Fruit fly (Drosophila melanogaster) whole organism, embryonic: Measurements from ENCODE around the gene Etl1.
A peak's percentile ranks its signal among the peaks of the same experiment; 100 is the strongest.

Experiments used
- Antp ChIP-seq: fragments of 200-800 bp; sonication (Bioruptor generic); optimal IDR thresholded peaks from 3 replicates; lab custom pipeline; 2016; ENCODE audit warnings: missing biosample characterization, missing genetic modification characterization
- CG10654 ChIP-seq: fragments of 200-800 bp; sonication (Bioruptor generic); optimal IDR thresholded peaks from 2 replicates; lab custom pipeline; 2016; ENCODE audit warnings: missing biosample characterization, missing genetic modification characterization
- CG11695 ChIP-seq: fragments of 200-800 bp; sonication (Bioruptor generic); IDR thresholded peaks from 3 replicates; pipeline ENCODE4 v1.3.6; 2022; ENCODE audit warnings: missing biosample characterization, missing genetic modification characterization
- CG12659 ChIP-seq: fragments of 200-800 bp; sonication (Bioruptor generic); optimal IDR thresholded peaks from 3 replicates; lab custom pipeline; 2017; ENCODE audit warnings: mild to moderate bottlenecking, missing biosample characterization, missing genetic modification reagents, missing genetic modification characterization
- CG13123 ChIP-seq: fragments of 200-800 bp; sonication (Bioruptor generic); optimal IDR thresholded peaks from 2 replicates; lab custom pipeline; 2016; ENCODE audit warnings: missing biosample characterization, missing genetic modification characterization
- CG13287 ChIP-seq: fragments of 200-800 bp; sonication (Bioruptor generic); IDR thresholded peaks from 2 replicates; pipeline ENCODE4 v1.3.6; 2022; ENCODE audit warnings: missing biosample characterization, missing genetic modification characterization; ENCODE audit not compliant: partially characterized antibody
- CG15514 ChIP-seq: fragments of 200-800 bp; sonication (Bioruptor generic); optimal IDR thresholded peaks from 3 replicates; lab custom pipeline; 2017; ENCODE audit warnings: missing biosample characterization, missing genetic modification characterization, mild to moderate bottlenecking, moderate library complexity, missing genetic modification reagents
- CG1603 ChIP-seq: fragments of 200-800 bp; sonication (Bioruptor generic); optimal IDR thresholded peaks from 2 replicates; lab custom pipeline; 2019; ENCODE audit warnings: missing biosample characterization, mild to moderate bottlenecking, missing genetic modification characterization, moderate library complexity
- CG17328 ChIP-seq: fragments of 200-800 bp; sonication (Bioruptor generic); IDR thresholded peaks from 2 replicates; pipeline ENCODE4 v1.3.6; 2022; ENCODE audit warnings: missing biosample characterization, missing genetic modification characterization
- CG30403 ChIP-seq: fragments of 200-800 bp; sonication (Bioruptor generic); optimal IDR thresholded peaks from 3 replicates; lab custom pipeline; 2016; ENCODE audit warnings: missing biosample characterization, missing genetic modification characterization
- CG3995 ChIP-seq: fragments of 200-800 bp; sonication (Bioruptor generic); optimal IDR thresholded peaks from 3 replicates; lab custom pipeline; 2016; ENCODE audit warnings: missing biosample characterization, missing genetic modification characterization
- CG4707 ChIP-seq: fragments of 200-800 bp; sonication (Bioruptor generic); optimal IDR thresholded peaks from 2 replicates; lab custom pipeline; 2018; ENCODE audit warnings: missing biosample characterization, mild to moderate bottlenecking, missing genetic modification characterization, moderate library complexity
- CG5953 ChIP-seq: fragments of 200-800 bp; sonication (Bioruptor generic); IDR thresholded peaks from 2 replicates; pipeline ENCODE4 v1.3.6; 2022; ENCODE audit warnings: missing biosample characterization, missing genetic modification characterization
- CG6689 ChIP-seq: fragments of 200-800 bp; sonication (Bioruptor generic); IDR thresholded peaks from 2 replicates; pipeline ENCODE4 v1.3.6; 2022; ENCODE audit warnings: missing biosample characterization, missing genetic modification characterization
- CG8388 ChIP-seq: fragments of 200-800 bp; sonication (Bioruptor generic); optimal IDR thresholded peaks from 2 replicates; lab custom pipeline; 2019; ENCODE audit warnings: missing biosample characterization, mild to moderate bottlenecking, missing genetic modification characterization, moderate library complexity
- CG9817 ChIP-seq: fragments of 200-800 bp; sonication (Bioruptor generic); optimal IDR thresholded peaks from 2 replicates; lab custom pipeline; 2018; ENCODE audit warnings: missing biosample characterization, mild to moderate bottlenecking, missing genetic modification characterization, moderate library complexity
- CG9932 ChIP-seq: fragments of 200-800 bp; sonication (Bioruptor generic); IDR thresholded peaks from 2 replicates; pipeline ENCODE4 v1.3.6; 2022; ENCODE audit warnings: missing biosample characterization, missing genetic modification characterization
- Drgx ChIP-seq: fragments of 200-800 bp; sonication (Bioruptor generic); IDR thresholded peaks from 2 replicates; pipeline ENCODE4 v1.3.6; 2022; ENCODE audit warnings: missing biosample characterization, missing genetic modification characterization
- HLH3B ChIP-seq: fragments of 200-800 bp; sonication (Bioruptor generic); IDR thresholded peaks from 2 replicates; pipeline ENCODE4 v1.3.6; 2022; ENCODE audit warnings: missing biosample characterization, missing genetic modification characterization
- Hmr ChIP-seq: fragments of 200-800 bp; sonication (Bioruptor generic); optimal IDR thresholded peaks from 3 replicates; lab custom pipeline; 2017; ENCODE audit warnings: mild to moderate bottlenecking, missing biosample characterization, missing genetic modification reagents, missing genetic modification characterization
- Med ChIP-seq: fragments of 200-800 bp; sonication (Bioruptor generic); peaks from one replicate; lab custom pipeline; 2016; ENCODE audit warnings: missing biosample characterization, missing genetic modification characterization, mild to moderate bottlenecking, inconsistent platforms, moderate library complexity
- Meics ChIP-seq: fragments of 200-800 bp; sonication (Bioruptor generic); optimal IDR thresholded peaks from 2 replicates; lab custom pipeline; 2017; ENCODE audit warnings: missing biosample characterization, mild to moderate bottlenecking, missing genetic modification characterization
- Myb ChIP-seq: fragments of 200-800 bp; sonication (Bioruptor generic); optimal IDR thresholded peaks from 2 replicates; lab custom pipeline; 2016; ENCODE audit warnings: missing biosample characterization, missing genetic modification characterization
- Trl ChIP-seq, 3 experiments: fragments of >200 bp in 2 of 3; fragments of 200-800 bp in 1 of 3; sonication (Bioruptor generic) in 1 of 3; optimal IDR thresholded peaks; 2 replicates in 1 of 3; 3 replicates in 2 of 3; lab custom pipeline; 2016 to 2017; ENCODE audit warnings: missing biosample characterization in 1 of 3, missing genetic modification characterization in 1 of 3
- ara ChIP-seq: fragments of 200-800 bp; sonication (Bioruptor generic); IDR thresholded peaks from 2 replicates; pipeline ENCODE4 v1.3.6; 2022; ENCODE audit warnings: missing biosample characterization, missing genetic modification characterization
- bowl ChIP-seq: fragments of 200-800 bp; sonication (Bioruptor generic); IDR thresholded peaks from 2 replicates; pipeline ENCODE4 v1.3.6; 2022; ENCODE audit warnings: missing biosample characterization, missing genetic modification characterization
- ci ChIP-seq: fragments of 200-800 bp; sonication (Bioruptor generic); IDR thresholded peaks from 3 replicates; pipeline ENCODE4 v1.3.6; 2022; ENCODE audit warnings: missing biosample characterization, missing genetic modification characterization
- crc ChIP-seq: fragments of 200-800 bp; sonication (Bioruptor generic); optimal IDR thresholded peaks from 2 replicates; lab custom pipeline; 2016; ENCODE audit warnings: missing biosample characterization, missing genetic modification characterization
- dmrt99B ChIP-seq: fragments of 200-800 bp; sonication (Bioruptor generic); optimal IDR thresholded peaks from 2 replicates; lab custom pipeline; 2018; ENCODE audit warnings: missing biosample characterization, mild to moderate bottlenecking, missing genetic modification characterization, moderate library complexity
- dpn ChIP-seq, 2 experiments: fragments of 200-800 bp; sonication (Bioruptor generic); optimal IDR thresholded peaks; 3 replicates each; lab custom pipeline; 2016; ENCODE audit warnings: missing biosample characterization in 2 of 2, missing genetic modification characterization in 2 of 2
- dysf ChIP-seq: fragments of 200-800 bp; sonication (Bioruptor generic); IDR thresholded peaks from 3 replicates; pipeline ENCODE4 v1.3.6; 2022; ENCODE audit warnings: missing biosample characterization, missing genetic modification characterization
- fd3F ChIP-seq: fragments of 200-800 bp; sonication (Bioruptor generic); optimal IDR thresholded peaks from 2 replicates; lab custom pipeline; 2018; ENCODE audit warnings: missing biosample characterization, mild to moderate bottlenecking, missing genetic modification characterization, moderate library complexity
- grau ChIP-seq: fragments of 200-800 bp; optimal IDR thresholded peaks from 3 replicates; lab custom pipeline; 2019; ENCODE audit warnings: missing biosample characterization, mild to moderate bottlenecking, missing genetic modification characterization, moderate library complexity
- ham ChIP-seq: fragments of 200-800 bp; sonication (Bioruptor generic); IDR thresholded peaks from 2 replicates; pipeline ENCODE4 v1.3.6; 2022; ENCODE audit warnings: missing biosample characterization, missing genetic modification characterization
- hb ChIP-seq: fragments of 200-800 bp; sonication (Bioruptor generic); IDR thresholded peaks from 3 replicates; pipeline ENCODE4 v1.3.6; 2022; ENCODE audit warnings: missing biosample characterization, missing genetic modification characterization; ENCODE audit not compliant: partially characterized antibody
- insv ChIP-seq, 2 experiments: fragments of 200-800 bp; sonication (Bioruptor generic); optimal IDR thresholded peaks; 3 replicates each; lab custom pipeline; 2016 to 2018; ENCODE audit warnings: missing biosample characterization in 2 of 2, missing genetic modification characterization in 2 of 2
- lmd ChIP-seq: fragments of 200-800 bp; sonication (Bioruptor generic); IDR thresholded peaks from 2 replicates; pipeline ENCODE4 v1.3.6; 2022; ENCODE audit warnings: missing biosample characterization, missing genetic modification characterization
- lov ChIP-seq, 2 experiments: fragments of 200-800 bp in 1 of 2; fragments of >200 bp in 1 of 2; sonication (Bioruptor generic) in 1 of 2; IDR thresholded peaks in 1 of 2; optimal IDR thresholded peaks in 1 of 2; 2 replicates in 1 of 2; 3 replicates in 1 of 2; pipeline versions ENCODE4 v1.3.6 to Lab custom; 2017 to 2022; ENCODE audit warnings: missing biosample characterization in 1 of 2, missing genetic modification characterization in 1 of 2
- prd ChIP-seq, 3 experiments: fragments of >200 bp in 2 of 3; fragments of 200-800 bp in 1 of 3; sonication (Bioruptor generic) in 1 of 3; optimal IDR thresholded peaks in 2 of 3; IDR thresholded peaks in 1 of 3; 2 replicates in 2 of 3; 3 replicates in 1 of 3; pipeline versions ENCODE4 v1.3.6 to Lab custom; 2017 to 2022; ENCODE audit warnings: missing biosample characterization in 1 of 3, missing genetic modification characterization in 1 of 3
- ranshi ChIP-seq: fragments of 200-800 bp; sonication (Bioruptor generic); IDR thresholded peaks from 2 replicates; pipeline ENCODE4 v1.3.6; 2022; ENCODE audit warnings: missing biosample characterization, missing genetic modification characterization
- sens ChIP-seq: fragments of 200-800 bp; sonication (Bioruptor generic); peaks from one replicate; lab custom pipeline; 2016; ENCODE audit warnings: missing biosample characterization, missing genetic modification characterization
- sisA ChIP-seq: fragments of 200-800 bp; sonication (Bioruptor generic); IDR thresholded peaks from 2 replicates; pipeline ENCODE4 v1.3.6; 2022; ENCODE audit warnings: missing biosample characterization, missing genetic modification characterization
- slbo ChIP-seq: fragments of 200-800 bp; sonication (Bioruptor generic); IDR thresholded peaks from 2 replicates; pipeline ENCODE4 v1.3.6; 2022; ENCODE audit warnings: missing biosample characterization, missing genetic modification characterization
- sob ChIP-seq: fragments of 200-800 bp; sonication (Bioruptor generic); IDR thresholded peaks from 2 replicates; pipeline ENCODE4 v1.3.6; 2022; ENCODE audit warnings: missing biosample characterization, missing genetic modification characterization
- sug ChIP-seq: fragments of 200-800 bp; optimal IDR thresholded peaks from 2 replicates; lab custom pipeline; 2019; ENCODE audit warnings: missing biosample characterization, mild to moderate bottlenecking, missing genetic modification characterization, moderate library complexity
- tin ChIP-seq: fragments of 200-800 bp; sonication (Bioruptor generic); optimal IDR thresholded peaks from 3 replicates; lab custom pipeline; 2016; ENCODE audit warnings: missing biosample characterization, missing genetic modification characterization
- ttk ChIP-seq: fragments of 200-800 bp; sonication (Bioruptor generic); IDR thresholded peaks from 2 replicates; pipeline ENCODE4 v2.1.2; 2022; ENCODE audit warnings: missing biosample characterization, missing genetic modification characterization
- vvl ChIP-seq: fragments of 200-800 bp; sonication (Bioruptor generic); IDR thresholded peaks from 2 replicates; pipeline ENCODE4 v1.3.6; 2022; ENCODE audit warnings: missing biosample characterization, missing genetic modification characterization
- zfh2 ChIP-seq: fragments of 200-800 bp; sonication (Bioruptor generic); optimal IDR thresholded peaks from 2 replicates; lab custom pipeline; 2016; ENCODE audit warnings: missing biosample characterization, missing genetic modification characterization

Gene Etl1

DNA sequence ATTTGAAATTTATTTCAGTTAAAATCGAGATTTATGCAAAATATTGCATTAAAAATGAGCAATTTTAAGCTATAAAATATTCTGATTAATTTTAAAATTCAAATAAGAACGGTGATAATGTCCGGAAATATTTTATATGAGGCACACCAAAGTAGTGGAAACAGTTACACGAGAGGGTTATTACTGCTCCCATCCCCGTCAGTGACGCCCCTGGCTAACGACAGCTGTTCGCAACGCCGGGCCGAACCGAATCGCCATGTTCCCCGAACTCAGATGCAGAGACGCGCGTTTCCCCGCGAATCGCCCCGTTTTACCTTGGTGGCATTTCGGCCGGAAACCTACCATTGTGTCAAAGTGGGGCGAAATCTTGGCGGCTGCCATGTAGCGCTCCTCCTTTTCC lies 625 bp downstream of the Etl1 start (continued):
- TF ChIP-seq CG17328 (GFP tag; lab: Robert Waterston, UW) (peak; percentile 36), Med (GFP tag; lab: Kevin White, UChicago) (peak; percentile 90), ranshi (GFP tag; lab: Robert Waterston, UW) (0 out of 2 replicates have a peak, but pooled peaks have one; percentile 31), prd (optimal IDR thresholded peaks at IDR 0.05; lab: Kevin White, UChicago) (no peak), prd (GFP tag; IDR thresholded peaks at IDR 0.05; lab: Robert Waterston, UW) (0 out of 3 replicates have a peak, but pooled peaks have one; percentile 13), CG10654 (no peak), CG6689 (GFP tag; lab: Robert Waterston, UW) (0 out of 2 replicates have a peak, but pooled peaks have one; percentile 13), ham (GFP tag; lab: Robert Waterston, UW) (peak; percentile 17; the same call in 1 of the 2 replicates), grau (tag; lab: Kevin White, UChicago) (peak; percentile 19), zfh2 (peak; percentile 31), CG8388 (GFP tag; lab: Kevin White, UChicago) (peak; percentile 41), ci (GFP tag; lab: Robert Waterston, UW) (peak; percentile 73; the same call in 2 of the 3 replicates), sob (peak; percentile 23; the same call in 1 of the 2 replicates), CG9932 (GFP tag; lab: Robert Waterston, UW) (peak; percentile 54), CG11695 (GFP tag; lab: Robert Waterston, UW) (peak; percentile 45; the same call in 1 of the 3 replicates), CG13287 (GFP tag; lab: Robert Waterston, UW) (peak; percentile 27; the same call in 1 of the 2 replicates), Meics (GFP tag; lab: Kevin White, UChicago) (peak; percentile 12), dpn (GFP tag; optimal IDR thresholded peaks at IDR 0.05; lab: Kevin White, UChicago) (peak; percentile 26 to 36), crc (GFP tag; lab: Kevin White, UChicago) (peak; percentile 44), Trl (optimal IDR thresholded peaks at IDR 0.05; lab: Kevin White, UChicago) (no peak), Trl (GFP tag; optimal IDR thresholded peaks at IDR 0.05; lab: Kevin White, UChicago) (peak; percentile 38), vvl (GFP tag; lab: Robert Waterston, UW) (0 out of 2 replicates have a peak, but pooled peaks have one; percentile 40), sens (GFP tag; lab: Kevin White, UChicago) (peak; percentile 53), Drgx (GFP tag; lab: Robert Waterston, UW) (peak; percentile 60; the same call in 1 of the 2 replicates), sisA (GFP tag; lab: Robert Waterston, UW) (peak; percentile 36; the same call in 1 of the 2 replicates), fd3F (no peak), CG15514 (GFP tag; lab: Kevin White, UChicago) (peak; percentile 34), dmrt99B (tag; lab: Kevin White, UChicago) (peak; percentile 19), Antp (GFP tag; lab: Kevin White, UChicago) (peak; percentile 35), slbo (GFP tag; lab: Robert Waterston, UW) (peak; percentile 74), CG30403 (GFP tag; lab: Kevin White, UChicago) (peak; percentile 9), CG5953 (peak; percentile 66), CG3995 (GFP tag; lab: Kevin White, UChicago) (peak; percentile 88), CG1603 (tag; lab: Kevin White, UChicago) (peak; percentile 8), CG13123 (GFP tag; lab: Kevin White, UChicago) (no peak), bowl (GFP tag; lab: Robert Waterston, UW) (peak; percentile 41; the same call in 1 of the 2 replicates), tin (GFP tag; lab: Kevin White, UChicago) (peak; percentile 39), lov (optimal IDR thresholded peaks at IDR 0.05; lab: Kevin White, UChicago) (no peak), lov (GFP tag; IDR thresholded peaks at IDR 0.05; lab: Robert Waterston, UW) (0 out of 3 replicates have a peak, but pooled peaks have one; percentile 10), HLH3B (GFP tag; lab: Robert Waterston, UW) (peak; percentile 38; the same call in 1 of the 2 replicates), dysf (GFP tag; lab: Robert Waterston, UW) (peak; percentile 13; the same call in 1 of the 3 replicates), ttk (GFP tag; lab: Robert Waterston, UW) (0 out of 2 replicates have a peak, but pooled peaks have one; percentile 25), Myb (GFP tag; lab: Kevin White, UChicago) (peak; percentile 1), hb (GFP tag; lab: Robert Waterston, UW) (no peak), CG4707 (GFP tag; lab: Kevin White, UChicago) (no peak), Hmr (GFP tag; lab: Kevin White, UChicago) (peak; percentile 3), CG12659 (peak; percentile 28), lmd (GFP tag; lab: Robert Waterston, UW) (peak; percentile 40; the same call in 1 of the 2 replicates), insv (GFP tag; optimal IDR thresholded peaks at IDR 0.05; lab: Kevin White, UChicago) (no peak), CG9817 (tag; lab: Kevin White, UChicago) (no peak), ara (peak; percentile 24), sug (tag; lab: Kevin White, UChicago) (peak; percentile 7)
